Worm (Caenorhabditis elegans): ENCODE measurements around the gene ZK742.7.

ZK742.7 gene

DNA sequence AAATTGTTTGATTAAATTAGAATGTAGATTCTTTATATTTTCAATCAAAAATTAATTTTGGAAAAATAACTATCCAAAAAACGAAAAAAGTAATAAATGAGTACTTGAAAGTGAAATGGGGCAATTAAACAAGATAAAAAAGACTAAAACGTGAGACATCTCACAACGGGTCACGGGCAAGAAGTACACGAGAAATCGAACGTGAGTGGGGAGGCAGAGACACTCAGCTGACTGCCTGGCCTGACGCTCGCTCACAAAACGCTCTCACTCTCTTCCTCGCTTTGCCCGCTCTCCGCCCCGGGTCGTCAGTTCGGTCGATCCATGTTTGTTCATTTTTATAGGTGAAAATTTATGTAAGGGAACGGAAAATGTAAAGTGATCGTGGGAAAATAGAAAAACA lies 50.1 kb downstream of the ZK742.7 start (continued):
- TF ChIP-seq nhr-20 (tag; optimal IDR thresholded peaks at IDR 0.05) (peak; percentile 42), Y116A8C.19 (tag; optimal IDR thresholded peaks at IDR 0.05; ENCODE audit: borderline replicate concordance) (no peak), elt-3 (tag; optimal IDR thresholded peaks at IDR 0.05) (no peak), lin-14 (GFP tag; optimal IDR thresholded peaks at IDR 0.05) (peak; percentile 51), ztf-11 (tag; optimal IDR thresholded peaks at IDR 0.05) (no peak), zag-1 (tag; optimal IDR thresholded peaks at IDR 0.05) (no peak), grh-1 (GFP tag; IDR thresholded peaks at IDR 0.05) (no peak), snu-23 (GFP tag; optimal IDR thresholded peaks at IDR 0.05) (peak; percentile 32), nhr-77 (tag; optimal IDR thresholded peaks at IDR 0.05) (no peak), F16B12.6 (tag; optimal IDR thresholded peaks at IDR 0.05) (no peak), hlh-17 (GFP tag; optimal IDR thresholded peaks at IDR 0.05; ENCODE audit: borderline replicate concordance) (no peak), mef-2 (tag; optimal IDR thresholded peaks at IDR 0.05) (no peak), irx-1 (tag; optimal IDR thresholded peaks at IDR 0.05) (no peak), nhr-84 (tag; optimal IDR thresholded peaks at IDR 0.05) (no peak), zip-4 (GFP tag; optimal IDR thresholded peaks at IDR 0.05) (no peak), C16A3.4 (tag; optimal IDR thresholded peaks at IDR 0.05) (no peak), hpl-2 (GFP tag; optimal IDR thresholded peaks at IDR 0.05) (no peak), ces-1 (GFP tag; optimal IDR thresholded peaks at IDR 0.05) (no peak)

Measured in whole organism, L1 larva.